Fruit fly (Drosophila melanogaster) whole organism, wandering third instar larva: ENCODE measurements around the gene Shab.

Experiments
- Abd-B ChIP-seq: fragments of >200 bp; optimal IDR thresholded peaks from 2 replicates; lab custom pipeline; 2017; ENCODE audit warnings: missing biosample characterization, missing genetic modification characterization
- CG32264 ChIP-seq: fragments of 200-800 bp; sonication (Bioruptor generic); optimal IDR thresholded peaks from 2 replicates; lab custom pipeline; 2016; ENCODE audit warnings: missing biosample characterization, missing genetic modification characterization
- CG9705 ChIP-seq: fragments of 200-800 bp; sonication (Bioruptor generic); optimal IDR thresholded peaks from 2 replicates; lab custom pipeline; 2018; ENCODE audit warnings: missing biosample characterization, mild to moderate bottlenecking, missing genetic modification characterization
- CrebA ChIP-seq: fragments of 200-800 bp; sonication (Bioruptor generic); optimal IDR thresholded peaks from 2 replicates; lab custom pipeline; 2016; ENCODE audit warnings: missing biosample characterization, mild to moderate bottlenecking, missing genetic modification characterization, borderline replicate concordance
- Dfd ChIP-seq: fragments of >200 bp; optimal IDR thresholded peaks from 2 replicates; lab custom pipeline; 2017; ENCODE audit warnings: missing biosample characterization, missing genetic modification characterization
- Dif ChIP-seq: fragments of 200-275, 200-300 bp; sonication (Bioruptor generic); optimal IDR thresholded peaks from 2 replicates; lab custom pipeline; 2018; ENCODE audit warnings: missing biosample characterization, missing genetic modification characterization; ENCODE audit not compliant: partially characterized antibody
- GATAd ChIP-seq: sonication (Bioruptor generic); optimal IDR thresholded peaks from 2 replicates; lab custom pipeline; 2016; ENCODE audit warnings: missing biosample characterization, missing genetic modification characterization
- HLH106 ChIP-seq: fragments of 200-800 bp; optimal IDR thresholded peaks from 3 replicates; lab custom pipeline; 2019; ENCODE audit warnings: missing biosample characterization, mild to moderate bottlenecking, missing genetic modification characterization, moderate library complexity
- Hnf4 ChIP-seq: fragments of 200-800 bp; sonication (Bioruptor generic); optimal IDR thresholded peaks from 2 replicates; lab custom pipeline; 2016; ENCODE audit warnings: missing biosample characterization, mild to moderate bottlenecking, missing genetic modification characterization
- Hr78 ChIP-seq: fragments of >200 bp; optimal IDR thresholded peaks from 2 replicates; lab custom pipeline; 2017; ENCODE audit warnings: missing biosample characterization, missing genetic modification characterization
- Hr83 ChIP-seq: fragments of 200-300 bp; sonication (Bioruptor generic); optimal IDR thresholded peaks from 2 replicates; lab custom pipeline; 2016; ENCODE audit warnings: missing biosample characterization, mild to moderate bottlenecking, missing genetic modification characterization, moderate library complexity; ENCODE audit not compliant: poor library complexity, severe bottlenecking
- Jra ChIP-seq: sonication (Bioruptor generic); optimal IDR thresholded peaks from 2 replicates; lab custom pipeline; 2016; ENCODE audit warnings: missing biosample characterization, missing genetic modification characterization
- Mio ChIP-seq: sonication (Bioruptor generic); optimal IDR thresholded peaks from 2 replicates; lab custom pipeline; 2016; ENCODE audit warnings: missing biosample characterization, missing genetic modification characterization
- Myc ChIP-seq: fragments of >200 bp; optimal IDR thresholded peaks from 2 replicates; lab custom pipeline; 2017
- N ChIP-seq: fragments of >200 bp; optimal IDR thresholded peaks from 2 replicates; lab custom pipeline; 2018; ENCODE audit warnings: missing biosample characterization, missing external identifiers, missing genetic modification characterization
- OdsH ChIP-seq: fragments of 200-800 bp; sonication (Bioruptor generic); optimal IDR thresholded peaks from 2 replicates; lab custom pipeline; 2016; ENCODE audit warnings: missing biosample characterization, mild to moderate bottlenecking, missing genetic modification characterization
- Rel ChIP-seq, 2 experiments: fragments of 200-800 bp; sonication (Bioruptor generic) in 1 of 2; optimal IDR thresholded peaks; 2 replicates in 1 of 2; 3 replicates in 1 of 2; lab custom pipeline; 2016 to 2019; ENCODE audit warnings: mild to moderate bottlenecking in 2 of 2, missing biosample characterization in 2 of 2, missing genetic modification characterization in 2 of 2, moderate library complexity in 1 of 2
- Sp1 ChIP-seq: fragments of 200-800 bp; sonication (Bioruptor generic); optimal IDR thresholded peaks from 3 replicates; lab custom pipeline; 2019; ENCODE audit warnings: missing biosample characterization, mild to moderate bottlenecking, missing genetic modification characterization, moderate library complexity
- Vsx2 ChIP-seq: fragments of 200-300, 225-300 bp; sonication (Bioruptor generic); optimal IDR thresholded peaks from 2 replicates; lab custom pipeline; 2018; ENCODE audit warnings: missing biosample characterization, missing genetic modification characterization; ENCODE audit not compliant: partially characterized antibody
- br ChIP-seq: fragments of 200-800 bp; sonication (Bioruptor generic); optimal IDR thresholded peaks from 2 replicates; lab custom pipeline; 2016; ENCODE audit warnings: missing biosample characterization, missing genetic modification characterization
- brk ChIP-seq: fragments of 200-800 bp; sonication (Bioruptor generic); optimal IDR thresholded peaks from 2 replicates; lab custom pipeline; 2016; ENCODE audit warnings: missing biosample characterization, mild to moderate bottlenecking, missing genetic modification characterization
- dl ChIP-seq, 2 experiments: fragments of 175-275, 200-275 bp in 1 of 2; fragments of 200-275 bp in 1 of 2; sonication (Bioruptor generic); optimal IDR thresholded peaks; lab custom pipeline; 2018; ENCODE audit warnings: mild to moderate bottlenecking in 2 of 2, missing biosample characterization in 2 of 2, missing genetic modification characterization in 2 of 2, moderate library complexity in 2 of 2; ENCODE audit not compliant: partially characterized antibody in 2 of 2, insufficient read depth in 1 of 2
- dmrt93B ChIP-seq: fragments of 200-800 bp; sonication (Bioruptor generic); optimal IDR thresholded peaks from 2 replicates; lab custom pipeline; 2018; ENCODE audit warnings: missing biosample characterization, mild to moderate bottlenecking, missing genetic modification characterization
- dsf ChIP-seq: sonication (Bioruptor generic); optimal IDR thresholded peaks from 2 replicates; lab custom pipeline; 2016; ENCODE audit warnings: missing biosample characterization, missing genetic modification characterization, borderline replicate concordance
- ey ChIP-seq: fragments of 200-800 bp; sonication (Bioruptor generic); optimal IDR thresholded peaks from 2 replicates; lab custom pipeline; 2016; ENCODE audit warnings: missing biosample characterization, missing genetic modification characterization
- foxo ChIP-seq, 2 experiments: fragments of 200-800 bp; sonication (Bioruptor generic); optimal IDR thresholded peaks; 2 replicates in 1 of 2; 3 replicates in 1 of 2; lab custom pipeline; 2016 to 2017; ENCODE audit warnings: missing biosample characterization in 2 of 2, missing genetic modification characterization in 2 of 2
- fru ChIP-seq: fragments of 200-800 bp; sonication (Bioruptor generic); optimal IDR thresholded peaks from 3 replicates; lab custom pipeline; 2016; ENCODE audit warnings: missing biosample characterization, mild to moderate bottlenecking, missing genetic modification characterization
- h ChIP-seq: fragments of 200-800 bp; sonication (Bioruptor generic); optimal IDR thresholded peaks from 3 replicates; lab custom pipeline; 2016; ENCODE audit warnings: missing biosample characterization, mild to moderate bottlenecking, missing genetic modification characterization
- jim ChIP-seq: fragments of 175-275, 200-325 bp; sonication (Bioruptor generic); optimal IDR thresholded peaks from 2 replicates; lab custom pipeline; 2016; ENCODE audit warnings: missing biosample characterization, mild to moderate bottlenecking, missing genetic modification characterization
- lola ChIP-seq: fragments of >200 bp; optimal IDR thresholded peaks from 2 replicates; lab custom pipeline; 2017; ENCODE audit warnings: missing biosample characterization, missing genetic modification characterization
- pan ChIP-seq: fragments of >200 bp; optimal IDR thresholded peaks from 2 replicates; lab custom pipeline; 2017
- psq ChIP-seq: fragments of 200-800 bp; sonication (Bioruptor generic); optimal IDR thresholded peaks from 3 replicates; lab custom pipeline; 2017; ENCODE audit warnings: missing biosample characterization, mild to moderate bottlenecking, missing genetic modification characterization, moderate library complexity
- rgr ChIP-seq: fragments of 200-800 bp; sonication (Bioruptor generic); optimal IDR thresholded peaks from 3 replicates; lab custom pipeline; 2016; ENCODE audit warnings: missing biosample characterization, mild to moderate bottlenecking, missing genetic modification characterization
- sage ChIP-seq: fragments of 200-800 bp; sonication (Bioruptor generic); optimal IDR thresholded peaks from 2 replicates; lab custom pipeline; 2016; ENCODE audit warnings: missing biosample characterization, mild to moderate bottlenecking, missing genetic modification characterization
- sv ChIP-seq: fragments of 200-800 bp; sonication (Bioruptor generic); optimal IDR thresholded peaks from 3 replicates; lab custom pipeline; 2016; ENCODE audit warnings: missing biosample characterization, missing genetic modification characterization
- tai ChIP-seq: sonication (Bioruptor generic); optimal IDR thresholded peaks from 2 replicates; lab custom pipeline; 2016; ENCODE audit warnings: missing biosample characterization, missing genetic modification characterization
- usp ChIP-seq: fragments of >200 bp; optimal IDR thresholded peaks from 2 replicates; lab custom pipeline; 2017; ENCODE audit warnings: missing biosample characterization, missing genetic modification characterization
- woc ChIP-seq: sonication (Bioruptor generic); optimal IDR thresholded peaks from 2 replicates; lab custom pipeline; 2016; ENCODE audit warnings: missing biosample characterization, mild to moderate bottlenecking, missing genetic modification characterization

Shab gene

DNA sequence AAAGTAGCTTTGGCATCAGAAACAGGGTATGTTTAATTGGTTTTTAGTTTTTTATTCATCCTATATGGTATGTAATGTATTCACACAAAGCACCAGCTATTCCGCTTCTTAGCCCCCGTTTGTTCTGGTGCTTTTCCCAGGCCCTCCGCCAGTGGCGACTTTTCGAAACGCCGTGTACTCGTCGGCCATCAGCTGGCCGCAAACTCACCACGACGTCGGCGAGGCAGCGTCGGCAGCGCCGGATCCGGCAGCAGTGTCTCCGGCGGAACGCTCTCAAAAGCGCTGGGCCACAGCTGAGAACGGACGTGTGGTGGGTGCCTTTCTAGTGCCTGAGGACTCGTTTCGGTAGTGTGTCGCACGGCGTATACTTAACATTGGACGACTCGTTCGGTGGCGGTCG, at the start of gene Shab:
Gene Shab, plus strand, starts transcription at position 268 of the 400 bp plus-strand sequence.
- no peak for TF ChIP-seq psq
- no peak for TF ChIP-seq Sp1 (GFP tag; lab: Kevin White, UChicago)
- TF ChIP-seq woc (GFP tag; lab: Kevin White, UChicago), result no peak
- TF ChIP-seq br, result no peak
- no peak for TF ChIP-seq brk
- no peak for TF ChIP-seq CG32264 (GFP tag; lab: Kevin White, UChicago)
- TF ChIP-seq, all 38 proteins: peak for 0

DNA sequence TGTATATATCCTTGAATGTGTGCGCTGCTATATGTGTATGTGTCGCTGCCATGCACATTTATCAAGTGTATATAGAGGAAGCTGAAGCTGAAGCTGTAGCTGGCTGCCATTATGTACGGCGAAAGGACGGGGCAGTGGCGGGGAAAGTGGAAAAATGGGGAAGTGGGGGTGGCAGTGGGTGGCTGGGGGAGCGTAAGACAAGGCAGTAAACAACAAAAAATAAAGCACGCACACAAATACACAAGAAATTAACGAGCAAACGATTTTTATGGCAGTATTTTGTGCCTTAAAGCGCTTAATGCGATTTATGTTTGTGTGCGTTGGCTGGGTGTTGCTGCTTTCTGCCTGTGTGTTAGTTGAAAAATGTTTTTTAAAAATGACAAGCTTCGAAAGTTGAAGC, 49.2 kb upstream of the Shab start:
- TF ChIP-seq rgr (GFP tag; lab: Kevin White, UChicago), result no peak
- no peak for TF ChIP-seq Abd-B (GFP tag; lab: Kevin White, UChicago)
- TF ChIP-seq Hr78 (GFP tag; lab: Kevin White, UChicago), result no peak
- no peak for TF ChIP-seq CG9705
- no peak for TF ChIP-seq woc (GFP tag; lab: Kevin White, UChicago)
- no peak for TF ChIP-seq brk
- TF ChIP-seq Hr83 (GFP tag; lab: Kevin White, UChicago), result no peak
- TF ChIP-seq psq, result no peak
- TF ChIP-seq foxo (GFP tag; optimal IDR thresholded peaks at IDR 0.05; lab: Kevin White, UChicago), result no peak

DNA sequence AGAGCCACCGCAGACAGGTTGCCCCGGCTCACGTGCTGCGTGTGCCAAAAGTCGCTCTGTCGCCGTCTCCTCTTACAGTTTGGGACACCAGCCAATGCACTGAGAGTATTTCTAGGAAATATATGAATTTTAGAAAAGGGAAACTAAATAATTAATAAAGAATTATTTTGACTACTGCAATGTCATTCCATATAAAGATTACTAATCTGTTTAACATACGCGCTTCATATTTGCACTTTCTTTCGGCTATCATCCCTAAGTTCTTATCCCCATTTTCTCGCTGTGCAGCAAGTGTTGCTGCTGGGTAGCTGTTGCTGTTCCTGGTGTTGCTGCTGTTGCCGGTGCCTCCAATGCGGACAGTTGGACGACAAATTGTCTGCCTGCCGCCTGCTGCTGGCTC, 47.6 kb upstream of the Shab start:
- TF ChIP-seq sv (GFP tag; lab: Kevin White, UChicago) (no peak), OdsH (GFP tag; lab: Kevin White, UChicago) (peak; percentile 88), fru (peak; percentile 92), Hr83 (GFP tag; lab: Kevin White, UChicago) (no peak), pan (lab: Kevin White, UChicago) (no peak), psq (peak; percentile 88), CG32264 (GFP tag; lab: Kevin White, UChicago) (peak; percentile 78), HLH106 (peak; percentile 88), woc (GFP tag; lab: Kevin White, UChicago) (peak; percentile 77), CrebA (GFP tag; lab: Kevin White, UChicago) (peak; percentile 73), N (GFP tag; lab: Kevin White, UChicago) (no peak), Jra (peak; percentile 79), Mio (GFP tag; lab: Kevin White, UChicago) (no peak), sage (peak; percentile 85), Sp1 (GFP tag; lab: Kevin White, UChicago) (peak; percentile 88), Rel (GFP tag; optimal IDR thresholded peaks at IDR 0.05; lab: Kevin White, UChicago) (peak; percentile 69), Rel (tag; optimal IDR thresholded peaks at IDR 0.05; lab: Kevin White, UChicago) (peak; percentile 35), tai (GFP tag; lab: Kevin White, UChicago) (peak; percentile 51), Dif (no peak), rgr (GFP tag; lab: Kevin White, UChicago) (peak; percentile 88), dsf (GFP tag; lab: Kevin White, UChicago) (no peak), jim (GFP tag; lab: Kevin White, UChicago) (no peak), CG9705 (peak; percentile 65), foxo (GFP tag; optimal IDR thresholded peaks at IDR 0.05; lab: Kevin White, UChicago) (peak; percentile 27 to 92), Vsx2 (GFP tag; lab: Kevin White, UChicago) (no peak), Myc (lab: Kevin White, UChicago) (no peak), Abd-B (GFP tag; lab: Kevin White, UChicago) (no peak), Hnf4 (GFP tag; lab: Kevin White, UChicago) (peak; percentile 84), br (peak; percentile 91), GATAd (GFP tag; lab: Kevin White, UChicago) (no peak), dmrt93B (GFP tag; lab: Kevin White, UChicago) (peak; percentile 75), lola (GFP tag; lab: Kevin White, UChicago) (no peak), Hr78 (GFP tag; lab: Kevin White, UChicago) (no peak), usp (GFP tag; lab: Kevin White, UChicago) (no peak), ey (GFP tag; lab: Kevin White, UChicago) (peak; percentile 88), dl (GFP tag; optimal IDR thresholded peaks at IDR 0.05; lab: Kevin White, UChicago; ENCODE audit: insufficient read depth in 1 of 2, partially characterized antibody in 2 of 2) (no peak), brk (peak; percentile 86), h (GFP tag; lab: Kevin White, UChicago) (peak; percentile 93), Dfd (no peak)
